Worm (Caenorhabditis elegans) whole organism, early embryonic: Measurements from ENCODE around the gene nlp-3.

Source experiments
- B0310.2 ChIP-seq: sonication (generic microtip); optimal IDR thresholded peaks from 2 replicates; lab custom pipeline; 2016; ENCODE audit warnings: mild to moderate bottlenecking, missing genetic modification characterization, missing compliant biosample characterization
- F13C5.2 ChIP-seq: sonication (generic microtip); optimal IDR thresholded peaks from 2 replicates; lab custom pipeline; 2017; ENCODE audit warnings: mild to moderate bottlenecking, missing genetic modification characterization, inconsistent platforms, missing compliant biosample characterization
- aly-1 ChIP-seq: sonication (generic microtip); optimal IDR thresholded peaks from 2 replicates; lab custom pipeline; 2016; ENCODE audit warnings: missing genetic modification characterization, missing compliant biosample characterization
- ama-1 ChIP-seq: fragments of 150-350 bp; optimal IDR thresholded peaks from 2 replicates; lab custom pipeline; 2014
- ceh-13 ChIP-seq: fragments of 200-800 bp; sonication (Bioruptor generic); optimal IDR thresholded peaks from 2 replicates; lab custom pipeline; 2018; ENCODE audit warnings: mild to moderate bottlenecking, missing genetic modification characterization, missing compliant biosample characterization
- ceh-36 ChIP-seq: sonication (generic microtip); optimal IDR thresholded peaks from 2 replicates; lab custom pipeline; 2016; ENCODE audit warnings: missing genetic modification characterization, inconsistent platforms, missing compliant biosample characterization
- ets-7 ChIP-seq: sonication (generic microtip); optimal IDR thresholded peaks from 2 replicates; lab custom pipeline; 2016; ENCODE audit warnings: missing genotype, missing genetic modification characterization, missing compliant biosample characterization
- flt-1 ChIP-seq: fragments of 200-800 bp; sonication (Bioruptor generic); IDR thresholded peaks from 2 replicates; pipeline ENCODE4 v1.3.6; 2022; ENCODE audit warnings: missing genetic modification characterization, missing compliant biosample characterization
- hmbx-1 ChIP-seq: sonication (generic microtip); optimal IDR thresholded peaks from 2 replicates; lab custom pipeline; 2016; ENCODE audit warnings: mild to moderate bottlenecking, missing genetic modification characterization, missing compliant biosample characterization
- hmg-4 ChIP-seq: fragments of 200-800 bp; sonication (Bioruptor generic); optimal IDR thresholded peaks from 2 replicates; lab custom pipeline; 2018; ENCODE audit warnings: mild to moderate bottlenecking, missing genetic modification characterization, missing compliant biosample characterization
- hnd-1 ChIP-seq: sonication (generic microtip); optimal IDR thresholded peaks from 2 replicates; lab custom pipeline; 2016; ENCODE audit warnings: missing genetic modification characterization, missing compliant biosample characterization
- pes-1 ChIP-seq: fragments of 200-800 bp; sonication (Bioruptor generic); IDR thresholded peaks from 2 replicates; pipeline ENCODE4 v1.3.6; 2022; ENCODE audit warnings: missing genetic modification reagents, missing genetic modification characterization, missing compliant biosample characterization
- scrt-1 ChIP-seq: fragments of 200-800 bp; sonication (Bioruptor generic); IDR thresholded peaks from 2 replicates; pipeline ENCODE4 v1.3.6; 2022; ENCODE audit warnings: missing genetic modification characterization, missing compliant biosample characterization
- sea-1 ChIP-seq: fragments of 200-800 bp; sonication (Bioruptor generic); conservative IDR thresholded peaks from 2 replicates; pipeline ENCODE4 v1.3.6; 2022; ENCODE audit warnings: missing genetic modification characterization, missing compliant biosample characterization
- tbx-11 ChIP-seq: fragments of 200-800 bp; sonication (Bioruptor generic); IDR thresholded peaks from 2 replicates; pipeline ENCODE4 v1.3.6; 2022; ENCODE audit warnings: missing genetic modification characterization, missing compliant biosample characterization
- tbx-37 ChIP-seq: fragments of 200-800 bp; sonication (Bioruptor generic); conservative IDR thresholded peaks from 2 replicates; pipeline ENCODE4 v1.3.6; 2022; ENCODE audit warnings: missing genetic modification reagents, missing genetic modification characterization, missing compliant biosample characterization
- tra-4 ChIP-seq: sonication (generic microtip); optimal IDR thresholded peaks from 2 replicates; lab custom pipeline; 2017; ENCODE audit warnings: missing genetic modification characterization, missing compliant biosample characterization

Gene nlp-3

ce11 chrX:13202312-13202711, 24.1 kb upstream of the nlp-3 start:
- TF ChIP-seq tbx-37 (GFP tag; lab: Robert Waterston, UW): no peak
- TF ChIP-seq F13C5.2 (tag; lab: Kevin White, UChicago): no peak
- no peak for TF ChIP-seq aly-1
- TF ChIP-seq tbx-11 (GFP tag; lab: Robert Waterston, UW): no peak
- no peak for TF ChIP-seq ceh-36 (tag; lab: Kevin White, UChicago)
- TF ChIP-seq hmg-4: no peak
- no peak for TF ChIP-seq ets-7 (tag; lab: Kevin White, UChicago)
- TF ChIP-seq B0310.2 (tag; lab: Kevin White, UChicago): no peak
- TF ChIP-seq flt-1 (GFP tag; lab: Robert Waterston, UW): no peak
- no peak for TF ChIP-seq sea-1
- TF ChIP-seq ama-1 (lab: Kevin White, UChicago): no peak
- TF ChIP-seq hmbx-1 (tag; lab: Kevin White, UChicago): no peak

ce11 chrX:13201401-13201800, 23.2 kb upstream of the nlp-3 start, which contains the start of gene unc-9:
Gene unc-9, plus strand, starts transcription at chrX:13201770.
- TF ChIP-seq ama-1 (lab: Kevin White, UChicago) (no peak), hmg-4 (no peak), ceh-36 (tag; lab: Kevin White, UChicago) (no peak), ceh-13 (GFP tag; lab: Kevin White, UChicago) (no peak), aly-1 (no peak), sea-1 (no peak), pes-1 (GFP tag; lab: Robert Waterston, UW) (no peak), tra-4 (tag; lab: Kevin White, UChicago) (no peak), scrt-1 (GFP tag; lab: Robert Waterston, UW) (no peak), tbx-37 (GFP tag; lab: Robert Waterston, UW) (no peak), hnd-1 (tag; lab: Kevin White, UChicago) (no peak), B0310.2 (tag; lab: Kevin White, UChicago) (no peak), ets-7 (tag; lab: Kevin White, UChicago) (no peak)

ce11 chrX:13200312-13200711, 22.1 kb upstream of the nlp-3 start:
- TF ChIP-seq ceh-13 (GFP tag; lab: Kevin White, UChicago): no peak
- no peak for TF ChIP-seq aly-1
- no peak for TF ChIP-seq ets-7 (tag; lab: Kevin White, UChicago)
- no peak for TF ChIP-seq ceh-36 (tag; lab: Kevin White, UChicago)
- no peak for TF ChIP-seq hmg-4
- TF ChIP-seq flt-1 (GFP tag; lab: Robert Waterston, UW): no peak
- no peak for TF ChIP-seq tbx-37 (GFP tag; lab: Robert Waterston, UW)
- TF ChIP-seq tra-4 (tag; lab: Kevin White, UChicago): no peak

ce11 chrX:13198134-13198533, 19.9 kb upstream of the nlp-3 start:
- no peak for TF ChIP-seq ets-7 (tag; lab: Kevin White, UChicago)
- no peak for TF ChIP-seq tra-4 (tag; lab: Kevin White, UChicago)
- TF ChIP-seq ama-1 (lab: Kevin White, UChicago): no peak
- TF ChIP-seq hnd-1 (tag; lab: Kevin White, UChicago): no peak
- no peak for TF ChIP-seq hmg-4
- no peak for TF ChIP-seq B0310.2 (tag; lab: Kevin White, UChicago)
- TF ChIP-seq pes-1 (GFP tag; lab: Robert Waterston, UW): no peak
- TF ChIP-seq aly-1: no peak
- TF ChIP-seq tbx-37 (GFP tag; lab: Robert Waterston, UW): no peak
- TF ChIP-seq ceh-13 (GFP tag; lab: Kevin White, UChicago): no peak

- TF ChIP-seq scrt-1 (GFP tag; lab: Robert Waterston, UW): no peak
- TF ChIP-seq tbx-37 (GFP tag; lab: Robert Waterston, UW): no peak
- TF ChIP-seq tra-4 (tag; lab: Kevin White, UChicago): no peak
- no peak for TF ChIP-seq ama-1 (lab: Kevin White, UChicago)
- TF ChIP-seq B0310.2 (tag; lab: Kevin White, UChicago): no peak
- TF ChIP-seq ceh-36 (tag; lab: Kevin White, UChicago): no peak
- no peak for TF ChIP-seq sea-1
- TF ChIP-seq hmg-4: no peak
- no peak for TF ChIP-seq hmbx-1 (tag; lab: Kevin White, UChicago)
- TF ChIP-seq flt-1 (GFP tag; lab: Robert Waterston, UW): no peak
- no peak for TF ChIP-seq F13C5.2 (tag; lab: Kevin White, UChicago)
- no peak for TF ChIP-seq pes-1 (GFP tag; lab: Robert Waterston, UW)
- TF ChIP-seq aly-1: no peak
- TF ChIP-seq ets-7 (tag; lab: Kevin White, UChicago): no peak
- TF ChIP-seq hnd-1 (tag; lab: Kevin White, UChicago): no peak
- no peak for TF ChIP-seq ceh-13 (GFP tag; lab: Kevin White, UChicago)
- no peak for TF ChIP-seq tbx-11 (GFP tag; lab: Robert Waterston, UW)
Measured at ce11 chrX:13190912-13191311, 12.7 kb upstream of the nlp-3 start, which contains the start of gene gpa-6. Gene gpa-6, plus strand, starts transcription at chrX:13191212.

ce11 chrX:13189861-13190260, 11.6 kb upstream of the nlp-3 start, which contains the start of gene cwp-5:
Gene cwp-5, minus strand, starts transcription at chrX:13189961.
- TF ChIP-seq hmg-4 (no peak), aly-1 (no peak), B0310.2 (tag; lab: Kevin White, UChicago) (no peak), ama-1 (lab: Kevin White, UChicago) (no peak), F13C5.2 (tag; lab: Kevin White, UChicago) (no peak), tbx-37 (GFP tag; lab: Robert Waterston, UW) (no peak), sea-1 (no peak)

ce11 chrX:13182012-13182411, 3.8 kb upstream of the nlp-3 start:
- TF ChIP-seq hmbx-1 (tag; lab: Kevin White, UChicago) (no peak), B0310.2 (tag; lab: Kevin White, UChicago) (no peak), ceh-36 (tag; lab: Kevin White, UChicago) (no peak), hmg-4 (no peak), ceh-13 (GFP tag; lab: Kevin White, UChicago) (no peak), pes-1 (GFP tag; lab: Robert Waterston, UW) (no peak), ets-7 (tag; lab: Kevin White, UChicago) (no peak), tbx-11 (GFP tag; lab: Robert Waterston, UW) (no peak), ama-1 (lab: Kevin White, UChicago) (no peak), tra-4 (tag; lab: Kevin White, UChicago) (no peak), hnd-1 (tag; lab: Kevin White, UChicago) (no peak), aly-1 (no peak), scrt-1 (GFP tag; lab: Robert Waterston, UW) (no peak), tbx-37 (GFP tag; lab: Robert Waterston, UW) (no peak), flt-1 (GFP tag; lab: Robert Waterston, UW) (no peak), sea-1 (no peak), F13C5.2 (tag; lab: Kevin White, UChicago) (no peak)
